Fruit fly (Drosophila melanogaster) whole organism, prepupa: Measurements from ENCODE around the gene Ulp1.

Experiments used
- CG3032 ChIP-seq: fragments of 200-800 bp; optimal IDR thresholded peaks from 2 replicates; lab custom pipeline; 2019; ENCODE audit warnings: missing biosample characterization, mild to moderate bottlenecking, missing genetic modification characterization, moderate library complexity
- CG4318 ChIP-seq: fragments of 200-800 bp; sonication (Bioruptor generic); optimal IDR thresholded peaks from 3 replicates; lab custom pipeline; 2017; ENCODE audit warnings: missing biosample characterization, mild to moderate bottlenecking, missing genetic modification characterization
- CG6854 ChIP-seq: fragments of 200-800 bp; sonication (Bioruptor generic); optimal IDR thresholded peaks from 2 replicates; lab custom pipeline; 2017; ENCODE audit warnings: missing biosample characterization, mild to moderate bottlenecking, missing genetic modification characterization
- CG9139 ChIP-seq: fragments of 200-800 bp; sonication (Bioruptor generic); optimal IDR thresholded peaks from 3 replicates; lab custom pipeline; 2017; ENCODE audit warnings: missing biosample characterization, mild to moderate bottlenecking, missing genetic modification characterization
- Gug ChIP-seq: fragments of 200-800 bp; sonication (Bioruptor generic); IDR thresholded peaks from 2 replicates; pipeline ENCODE4 v1.3.6; 2022; ENCODE audit warnings: missing biosample characterization, missing genetic modification characterization
- Sox102F ChIP-seq: fragments of 200-800 bp; sonication (Bioruptor generic); optimal IDR thresholded peaks from 2 replicates; lab custom pipeline; 2016; ENCODE audit warnings: missing biosample characterization, mild to moderate bottlenecking, missing genetic modification characterization
- Sox15 ChIP-seq: fragments of 200-800 bp; sonication (Bioruptor generic); optimal IDR thresholded peaks from 3 replicates; lab custom pipeline; 2016; ENCODE audit warnings: missing biosample characterization, missing genetic modification characterization
- acj6 ChIP-seq: fragments of 200-800 bp; sonication (Bioruptor generic); optimal IDR thresholded peaks from 3 replicates; lab custom pipeline; 2016; ENCODE audit warnings: missing biosample characterization, missing genetic modification characterization
- cyc ChIP-seq: fragments of 200-800 bp; sonication (Bioruptor generic); optimal IDR thresholded peaks from 3 replicates; lab custom pipeline; 2016; ENCODE audit warnings: missing biosample characterization, missing genetic modification characterization
- eg ChIP-seq: fragments of 200-800 bp; sonication (Bioruptor generic); IDR thresholded peaks from 3 replicates; pipeline ENCODE4 v1.3.6; 2022; ENCODE audit warnings: missing biosample characterization, missing genetic modification characterization
- spab ChIP-seq: fragments of 200-800 bp; sonication (Bioruptor generic); optimal IDR thresholded peaks from 2 replicates; lab custom pipeline; 2017; ENCODE audit warnings: missing biosample characterization, mild to moderate bottlenecking, missing genetic modification characterization, missing genetic modification reagents

dm6 chrX:19191050-19191449 lies 16.9 kb downstream of the Ulp1 start:
- no peak for TF ChIP-seq acj6 (GFP tag; lab: Kevin White, UChicago)
- no peak for TF ChIP-seq cyc
- no peak for TF ChIP-seq CG9139 (GFP tag; lab: Kevin White, UChicago)
- no peak for TF ChIP-seq CG3032 (tag; lab: Kevin White, UChicago)
- TF ChIP-seq CG6854: no peak
- no peak for TF ChIP-seq CG4318 (GFP tag; lab: Kevin White, UChicago)
- TF ChIP-seq spab (GFP tag; lab: Kevin White, UChicago): no peak
- no peak for TF ChIP-seq eg (GFP tag; lab: Robert Waterston, UW)
- no peak for TF ChIP-seq Sox15 (GFP tag; lab: Kevin White, UChicago)
- TF ChIP-seq Gug (GFP tag; lab: Robert Waterston, UW): no peak
- TF ChIP-seq Sox102F (GFP tag; lab: Kevin White, UChicago): no peak
